Fruit fly (Drosophila melanogaster): Measurements from ENCODE around the gene mRpS31.

mRpS31 gene

dm6 chr3L:15998217-15998616, 6.8 kb upstream of the mRpS31 start:
- TF ChIP-seq Hr38 (GFP tag; optimal IDR thresholded peaks at IDR 0.05) (no peak), CG6792 (GFP tag; optimal IDR thresholded peaks at IDR 0.05) (no peak), ss (GFP tag; optimal IDR thresholded peaks at IDR 0.05) (no peak), CG15336 (GFP tag; IDR thresholded peaks at IDR 0.05) (no peak), salr (GFP tag; optimal IDR thresholded peaks at IDR 0.05) (no peak), fkh (GFP tag; optimal IDR thresholded peaks at IDR 0.05) (no peak), Hr4 (GFP tag; optimal IDR thresholded peaks at IDR 0.05) (no peak), Eip93F (GFP tag; optimal IDR thresholded peaks at IDR 0.05) (no peak), CG3919 (GFP tag; optimal IDR thresholded peaks at IDR 0.05) (no peak), cyc (GFP tag; optimal IDR thresholded peaks at IDR 0.05) (no peak), acj6 (GFP tag; optimal IDR thresholded peaks at IDR 0.05) (no peak), topi (GFP tag; optimal IDR thresholded peaks at IDR 0.05) (no peak), achi (GFP tag; optimal IDR thresholded peaks at IDR 0.05) (no peak), CG34406 (GFP tag; optimal IDR thresholded peaks at IDR 0.05) (no peak), fd59A (GFP tag; optimal IDR thresholded peaks at IDR 0.05) (no peak), CG6854 (GFP tag; optimal IDR thresholded peaks at IDR 0.05) (no peak), svp (GFP tag) (no peak)

dm6 chr3L:15999358-16000005, 5.5 kb upstream of the mRpS31 start:
- TF ChIP-seq CG34406 (GFP tag; optimal IDR thresholded peaks at IDR 0.05) (no peak), CG8319 (GFP tag; optimal IDR thresholded peaks at IDR 0.05) (no peak), esn (GFP tag; optimal IDR thresholded peaks at IDR 0.05) (peak; percentile 38), svp (GFP tag) (no peak), spab (GFP tag; optimal IDR thresholded peaks at IDR 0.05) (no peak), lz (GFP tag; optimal IDR thresholded peaks at IDR 0.05) (no peak), vri (GFP tag; optimal IDR thresholded peaks at IDR 0.05) (peak; percentile 76), ss (GFP tag; optimal IDR thresholded peaks at IDR 0.05) (no peak), CG1621 (tag; optimal IDR thresholded peaks at IDR 0.05) (no peak), CG11762 (GFP tag; optimal IDR thresholded peaks at IDR 0.05; ENCODE audit: insufficient read depth) (no peak), Hr39 (GFP tag; optimal IDR thresholded peaks at IDR 0.05) (no peak), CG10669 (GFP tag; optimal IDR thresholded peaks at IDR 0.05) (no peak), Eip78C (GFP tag) (peak; percentile 69), CG11294 (GFP tag; IDR thresholded peaks at IDR 0.05) (no peak), CG32006 (GFP tag; optimal IDR thresholded peaks at IDR 0.05) (no peak), topi (GFP tag; optimal IDR thresholded peaks at IDR 0.05) (no peak), Lpt (GFP tag; optimal IDR thresholded peaks at IDR 0.05) (no peak), cyc (GFP tag; optimal IDR thresholded peaks at IDR 0.05) (no peak), CG6276 (GFP tag; optimal IDR thresholded peaks at IDR 0.05) (no peak), CG6808 (GFP tag; optimal IDR thresholded peaks at IDR 0.05) (no peak), Sox15 (GFP tag; optimal IDR thresholded peaks at IDR 0.05) (no peak), CG9139 (GFP tag; optimal IDR thresholded peaks at IDR 0.05) (no peak), fkh (GFP tag; optimal IDR thresholded peaks at IDR 0.05) (peak; percentile 79), fd85E (GFP tag; optimal IDR thresholded peaks at IDR 0.05) (no peak), Met (GFP tag; optimal IDR thresholded peaks at IDR 0.05) (peak; percentile 32), CG3032 (tag; optimal IDR thresholded peaks at IDR 0.05) (no peak), CG7368 (GFP tag; optimal IDR thresholded peaks at IDR 0.05) (no peak), CG8632 (GFP tag; optimal IDR thresholded peaks at IDR 0.05) (peak; percentile 37)

- TF ChIP-seq Gug (GFP tag; IDR thresholded peaks at IDR 0.05) (peak; percentile 60), CG1621 (tag; optimal IDR thresholded peaks at IDR 0.05) (no peak), CG3919 (GFP tag; optimal IDR thresholded peaks at IDR 0.05) (peak; percentile 45), Met (GFP tag; optimal IDR thresholded peaks at IDR 0.05) (peak; percentile 53), Hr38 (GFP tag; optimal IDR thresholded peaks at IDR 0.05) (peak; percentile 16), CG8119 (GFP tag; IDR thresholded peaks at IDR 0.05) (peak; percentile 91), eg (GFP tag; IDR thresholded peaks at IDR 0.05) (peak; percentile 85), Hr4 (GFP tag; optimal IDR thresholded peaks at IDR 0.05) (peak; percentile 92), Ets21C (GFP tag; optimal IDR thresholded peaks at IDR 0.05) (no peak), CG3032 (tag; optimal IDR thresholded peaks at IDR 0.05) (peak; percentile 9), CG8319 (GFP tag; optimal IDR thresholded peaks at IDR 0.05) (no peak), Eip78C (GFP tag) (peak; percentile 78), fkh (GFP tag; optimal IDR thresholded peaks at IDR 0.05) (peak; percentile 94), acj6 (GFP tag; optimal IDR thresholded peaks at IDR 0.05) (peak; percentile 55), esn (GFP tag; optimal IDR thresholded peaks at IDR 0.05) (peak; percentile 48), vri (GFP tag; optimal IDR thresholded peaks at IDR 0.05) (peak; percentile 59), Sox102F (GFP tag; optimal IDR thresholded peaks at IDR 0.05) (no peak), CG15336 (GFP tag; IDR thresholded peaks at IDR 0.05) (peak; percentile 91), Ets96B (tag; optimal IDR thresholded peaks at IDR 0.05) (no peak), Lpt (GFP tag; optimal IDR thresholded peaks at IDR 0.05) (peak; percentile 76), Eip75B (GFP tag; optimal IDR thresholded peaks at IDR 0.05) (no peak), cyc (GFP tag; optimal IDR thresholded peaks at IDR 0.05) (peak; percentile 39)
These were observed 3.8 kb upstream of the mRpS31 start for dm6 chr3L:16001164-16001679.

All from whole organism, prepupa.